Fruit fly (Drosophila melanogaster): ENCODE results near the gene RpL22.

Gene RpL22

dm6 chrX:779344-779743 lies 14.4 kb upstream of the RpL22 start (continued):
- TF ChIP-seq Gug (GFP tag; IDR thresholded peaks at IDR 0.05) = no peak
- peak; percentile 12 for TF ChIP-seq dac (GFP tag; optimal IDR thresholded peaks at IDR 0.05)
- peak; percentile 59 for TF ChIP-seq CG31627 (GFP tag; optimal IDR thresholded peaks at IDR 0.05)
- TF ChIP-seq eg (GFP tag; IDR thresholded peaks at IDR 0.05) = peak; percentile 31; the same call in 1 of the 3 replicates
- TF ChIP-seq Ets96B (tag; optimal IDR thresholded peaks at IDR 0.05) = peak; percentile 51
- TF ChIP-seq OdsH (GFP tag; optimal IDR thresholded peaks at IDR 0.05) = peak; percentile 56
- peak; percentile 43 for TF ChIP-seq Ets21C (GFP tag; optimal IDR thresholded peaks at IDR 0.05)
- TF ChIP-seq fd59A (GFP tag; optimal IDR thresholded peaks at IDR 0.05) = peak; percentile 45
- TF ChIP-seq salr (GFP tag; optimal IDR thresholded peaks at IDR 0.05) = peak in 1 of 2 experiments; percentile 25
- TF ChIP-seq CG16779 (tag; optimal IDR thresholded peaks at IDR 0.05) = peak; percentile 20
- peak; percentile 65 for TF ChIP-seq esn (GFP tag; optimal IDR thresholded peaks at IDR 0.05)

dm6 chrX:775184-775583 lies 10.3 kb upstream of the RpL22 start:
- TF ChIP-seq fd85E (GFP tag; optimal IDR thresholded peaks at IDR 0.05) (no peak), Eip93F (GFP tag; optimal IDR thresholded peaks at IDR 0.05) (peak; percentile 50), CG10631 (GFP tag; optimal IDR thresholded peaks at IDR 0.05) (peak; percentile 81), eg (GFP tag; IDR thresholded peaks at IDR 0.05) (peak; percentile 56; the same call in 2 of the 3 replicates), CG6276 (GFP tag; optimal IDR thresholded peaks at IDR 0.05) (peak; percentile 15), topi (GFP tag; optimal IDR thresholded peaks at IDR 0.05) (peak; percentile 81), CG16779 (tag; optimal IDR thresholded peaks at IDR 0.05) (peak; percentile 14), CG6792 (GFP tag; optimal IDR thresholded peaks at IDR 0.05) (peak; percentile 79), OdsH (GFP tag; optimal IDR thresholded peaks at IDR 0.05) (peak; percentile 64), Hr39 (GFP tag; optimal IDR thresholded peaks at IDR 0.05) (peak; percentile 62), svp (GFP tag) (peak; percentile 93), CG8119 (GFP tag; IDR thresholded peaks at IDR 0.05) (peak; percentile 73), Eip78C (GFP tag) (peak; percentile 94), Met (GFP tag; optimal IDR thresholded peaks at IDR 0.05) (peak; percentile 81), CG34406 (GFP tag; optimal IDR thresholded peaks at IDR 0.05) (peak; percentile 75), CG6854 (GFP tag; optimal IDR thresholded peaks at IDR 0.05) (peak; percentile 26), vri (GFP tag; optimal IDR thresholded peaks at IDR 0.05) (peak; percentile 72), Hr38 (GFP tag; optimal IDR thresholded peaks at IDR 0.05) (no peak), CG6808 (GFP tag; optimal IDR thresholded peaks at IDR 0.05) (peak; percentile 76), CG7368 (GFP tag; optimal IDR thresholded peaks at IDR 0.05) (peak; percentile 46), Sox15 (GFP tag; optimal IDR thresholded peaks at IDR 0.05) (peak; percentile 25), CG11294 (GFP tag; IDR thresholded peaks at IDR 0.05) (peak; percentile 30; the same call in 1 of the 2 replicates), CG3919 (GFP tag; optimal IDR thresholded peaks at IDR 0.05) (peak; percentile 76), fd59A (GFP tag; optimal IDR thresholded peaks at IDR 0.05) (peak; percentile 65), CG11762 (GFP tag; optimal IDR thresholded peaks at IDR 0.05; ENCODE audit: insufficient read depth) (no peak), CG31627 (GFP tag; optimal IDR thresholded peaks at IDR 0.05) (peak; percentile 65), salr (GFP tag; optimal IDR thresholded peaks at IDR 0.05) (peak; percentile 40 to 45), CG32006 (GFP tag; optimal IDR thresholded peaks at IDR 0.05) (peak; percentile 54), acj6 (GFP tag; optimal IDR thresholded peaks at IDR 0.05) (peak; percentile 66), CG3032 (tag; optimal IDR thresholded peaks at IDR 0.05) (peak; percentile 76), esn (GFP tag; optimal IDR thresholded peaks at IDR 0.05) (peak; percentile 84), Eip75B (GFP tag; optimal IDR thresholded peaks at IDR 0.05) (peak; percentile 81), Gug (GFP tag; IDR thresholded peaks at IDR 0.05) (peak; percentile 47), CG10669 (GFP tag; optimal IDR thresholded peaks at IDR 0.05) (peak; percentile 66), CG4318 (GFP tag; optimal IDR thresholded peaks at IDR 0.05) (no peak), cyc (GFP tag; optimal IDR thresholded peaks at IDR 0.05) (peak; percentile 73), Sox14 (GFP tag; optimal IDR thresholded peaks at IDR 0.05) (peak; percentile 79), CG1621 (tag; optimal IDR thresholded peaks at IDR 0.05) (peak; percentile 57), CG15336 (GFP tag; IDR thresholded peaks at IDR 0.05) (peak; percentile 71; the same call in 1 of the 2 replicates), fkh (GFP tag; optimal IDR thresholded peaks at IDR 0.05) (no peak), ss (GFP tag; optimal IDR thresholded peaks at IDR 0.05) (peak; percentile 76 to 77), achi (GFP tag; optimal IDR thresholded peaks at IDR 0.05) (peak; percentile 72), lz (GFP tag; optimal IDR thresholded peaks at IDR 0.05) (peak; percentile 79), dac (GFP tag; optimal IDR thresholded peaks at IDR 0.05) (no peak), Ets96B (tag; optimal IDR thresholded peaks at IDR 0.05) (peak; percentile 78), Hr4 (GFP tag; optimal IDR thresholded peaks at IDR 0.05) (no peak), dsx (GFP tag; optimal IDR thresholded peaks at IDR 0.05; ENCODE audit: poor library complexity, severe bottlenecking) (peak; percentile 81)
